Fruit fly (Drosophila melanogaster): ENCODE results near the gene CG17129.
A peak's percentile ranks its signal among the peaks of the same experiment; 100 is the strongest.

CG17129 gene

dm6 chr3L:638757-639353 lies 41.3 kb downstream of the CG17129 start (continued):
- peak; percentile 88 for TF ChIP-seq ftz-f1 (GFP tag; optimal IDR thresholded peaks at IDR 0.05)
- TF ChIP-seq NfI (GFP tag; optimal IDR thresholded peaks at IDR 0.05) = no peak
- peak; percentile 40 for TF ChIP-seq grn (GFP tag; optimal IDR thresholded peaks at IDR 0.05)
- no peak for TF ChIP-seq Oaz (GFP tag; IDR thresholded peaks at IDR 0.05)
- TF ChIP-seq Sox100B (GFP tag; optimal IDR thresholded peaks at IDR 0.05) = peak; percentile 4
- TF ChIP-seq mam (GFP tag; optimal IDR thresholded peaks at IDR 0.05) = no peak
- TF ChIP-seq Hmx (GFP tag; optimal IDR thresholded peaks at IDR 0.05) = no peak
- TF ChIP-seq chinmo (GFP tag; IDR thresholded peaks at IDR 0.05; ENCODE audit: partially characterized antibody) = peak; percentile 79
- no peak for TF ChIP-seq CG8290 (GFP tag; optimal IDR thresholded peaks at IDR 0.05)
- TF ChIP-seq CG8290 (tag; optimal IDR thresholded peaks at IDR 0.05) = peak in 1 of 2 experiments; percentile 31
- TF ChIP-seq Kr (GFP tag; optimal IDR thresholded peaks at IDR 0.05) = no peak
- TF ChIP-seq CG6765 (GFP tag; optimal IDR thresholded peaks at IDR 0.05) = peak; percentile 12
- TF ChIP-seq CG15269 (tag; optimal IDR thresholded peaks at IDR 0.05) = peak; percentile 67
- no peak for TF ChIP-seq CG6254 (GFP tag; optimal IDR thresholded peaks at IDR 0.05)
- TF ChIP-seq so (GFP tag; IDR thresholded peaks at IDR 0.05) = peak; percentile 36; the same call in 1 of the 3 replicates
- peak; percentile 100 for TF ChIP-seq sd (tag; optimal IDR thresholded peaks at IDR 0.05)
- no peak for TF ChIP-seq esg (GFP tag; conservative IDR thresholded peaks at IDR 0.05)
- no peak for TF ChIP-seq dm (GFP tag; optimal IDR thresholded peaks at IDR 0.05)
- TF ChIP-seq zen2 (GFP tag; IDR thresholded peaks at IDR 0.05; ENCODE audit: partially characterized antibody) = no peak
- TF ChIP-seq trh (GFP tag; optimal IDR thresholded peaks at IDR 0.05) = no peak
- TF ChIP-seq D (optimal IDR thresholded peaks at IDR 0.05) = no peak
- peak; percentile 33 for TF ChIP-seq D (GFP tag; optimal IDR thresholded peaks at IDR 0.05)
- no peak for TF ChIP-seq Hand (GFP tag; optimal IDR thresholded peaks at IDR 0.05)
- TF ChIP-seq CG2199 (GFP tag; IDR thresholded peaks at IDR 0.05) = peak; percentile 66; the same call in 1 of the 3 replicates
- TF ChIP-seq Vsx1 (GFP tag; optimal IDR thresholded peaks at IDR 0.05) = peak; percentile 19
- peak in 1 of 3 experiments; percentile 27 for TF ChIP-seq lola (GFP tag; optimal IDR thresholded peaks at IDR 0.05)
- TF ChIP-seq dmrt11E (tag; optimal IDR thresholded peaks at IDR 0.05) = no peak
- TF ChIP-seq gsb-n (tag; optimal IDR thresholded peaks at IDR 0.05) = peak; percentile 31
- TF ChIP-seq Blimp-1 (GFP tag; optimal IDR thresholded peaks at IDR 0.05) = peak; percentile 7
- TF ChIP-seq Sox102F (GFP tag; optimal IDR thresholded peaks at IDR 0.05) = peak; percentile 33
- TF ChIP-seq Deaf1 (tag; optimal IDR thresholded peaks at IDR 0.05) = no peak
- no peak for TF ChIP-seq shn (GFP tag; optimal IDR thresholded peaks at IDR 0.05)
- TF ChIP-seq Rfx (GFP tag; IDR thresholded peaks at IDR 0.05) = no peak
- peak; percentile 41 for TF ChIP-seq CG10543 (GFP tag; optimal IDR thresholded peaks at IDR 0.05)
- TF ChIP-seq Hr78 (GFP tag; optimal IDR thresholded peaks at IDR 0.05) = peak in 1 of 2 experiments; percentile 77
- no peak for TF ChIP-seq CG3995 (GFP tag; optimal IDR thresholded peaks at IDR 0.05)
- TF ChIP-seq cg (GFP tag; optimal IDR thresholded peaks at IDR 0.05) = peak; percentile 64
- TF ChIP-seq Neu2 (GFP tag; optimal IDR thresholded peaks at IDR 0.05; ENCODE audit: borderline replicate concordance) = no peak
- TF ChIP-seq mirr (GFP tag; optimal IDR thresholded peaks at IDR 0.05) = peak; percentile 83
- peak; percentile 46 for TF ChIP-seq D19A (tag; optimal IDR thresholded peaks at IDR 0.05)
- peak in 1 of 2 experiments; percentile 86 for TF ChIP-seq eve (GFP tag; optimal IDR thresholded peaks at IDR 0.05)
- no peak for TF ChIP-seq Asciz (GFP tag; optimal IDR thresholded peaks at IDR 0.05)
- no peak for TF ChIP-seq Oli (tag; optimal IDR thresholded peaks at IDR 0.05)
- no peak for TF ChIP-seq phol (tag; optimal IDR thresholded peaks at IDR 0.05)
- TF ChIP-seq HLH4C (GFP tag; IDR thresholded peaks at IDR 0.05; ENCODE audit: partially characterized antibody) = no peak
- no peak for TF ChIP-seq CG12744 (GFP tag; optimal IDR thresholded peaks at IDR 0.05)
- no peak for TF ChIP-seq Hr51 (GFP tag; optimal IDR thresholded peaks at IDR 0.05)
- peak; percentile 68 for TF ChIP-seq CG12769 (tag; optimal IDR thresholded peaks at IDR 0.05)
- TF ChIP-seq gem (tag; optimal IDR thresholded peaks at IDR 0.05) = peak; percentile 23
